Worm (Caenorhabditis elegans) whole organism, L3 larva: Measurements from ENCODE around the gene dhc-4.

ENCODE experiments used
- aly-2 ChIP-seq: fragments of 150-350 bp; optimal IDR thresholded peaks from 2 replicates; lab custom pipeline; 2014; ENCODE audit warnings: missing biosample characterization, missing genetic modification characterization
- ceh-82 ChIP-seq: fragments of 150-350 bp; optimal IDR thresholded peaks from 2 replicates; lab custom pipeline; 2014; ENCODE audit warnings: missing biosample characterization, missing genetic modification characterization
- egl-5 ChIP-seq: fragments of 150-350 bp; optimal IDR thresholded peaks from 2 replicates; lab custom pipeline; 2017; ENCODE audit warnings: missing biosample characterization, missing genetic modification reagents, missing genetic modification characterization, inconsistent platforms
- elt-1 ChIP-seq: fragments of 150-350 bp; optimal IDR thresholded peaks from 2 replicates; lab custom pipeline; 2014; ENCODE audit warnings: missing biosample characterization, missing genetic modification characterization
- fkh-10 ChIP-seq: sonication (generic microtip); optimal IDR thresholded peaks from 2 replicates; lab custom pipeline; 2017; ENCODE audit warnings: missing biosample characterization, missing genetic modification reagents, missing genetic modification characterization
- lin-15B ChIP-seq: fragments of 150-350 bp; optimal IDR thresholded peaks from 2 replicates; lab custom pipeline; 2014; ENCODE audit warnings: missing biosample characterization, missing genetic modification characterization
- lin-39 ChIP-seq: fragments of 150-350 bp; optimal IDR thresholded peaks from 2 replicates; lab custom pipeline; 2018; ENCODE audit warnings: missing biosample characterization, missing genetic modification reagents, missing genetic modification characterization
- nhr-11 ChIP-seq: fragments of 150-350 bp; optimal IDR thresholded peaks from 2 replicates; lab custom pipeline; 2014; ENCODE audit warnings: missing biosample characterization, missing genetic modification characterization
- snpc-4 ChIP-seq: fragments of 150-350 bp; optimal IDR thresholded peaks from 2 replicates; lab custom pipeline; 2014; ENCODE audit warnings: missing biosample characterization, missing genetic modification characterization
- unc-39 ChIP-seq: sonication (generic microtip); optimal IDR thresholded peaks from 4 replicates; lab custom pipeline; 2017; ENCODE audit warnings: missing biosample characterization, missing genetic modification characterization
- unc-62 ChIP-seq: fragments of 150-350 bp; sonication (generic microtip); optimal IDR thresholded peaks from 4 replicates; lab custom pipeline; 2014; ENCODE audit warnings: missing biosample characterization, missing genetic modification reagents, missing genetic modification characterization
- zag-1 ChIP-seq: fragments of 150-350 bp; optimal IDR thresholded peaks from 2 replicates; lab custom pipeline; 2014; ENCODE audit warnings: missing biosample characterization, missing genetic modification characterization
- ztf-11 ChIP-seq: fragments of 150-350 bp; optimal IDR thresholded peaks from 2 replicates; lab custom pipeline; 2014; ENCODE audit warnings: missing biosample characterization, missing genetic modification characterization

- TF ChIP-seq ceh-82 (no peak), nhr-11 (no peak), unc-62 (no peak), snpc-4 (tag; lab: Kevin White, UChicago) (no peak), lin-39 (no peak), fkh-10 (no peak), aly-2 (tag; lab: Kevin White, UChicago) (no peak), ztf-11 (no peak), elt-1 (tag; lab: Kevin White, UChicago) (no peak), zag-1 (tag; lab: Kevin White, UChicago) (no peak), egl-5 (tag; lab: Kevin White, UChicago) (no peak), lin-15B (tag; lab: Kevin White, UChicago) (no peak), unc-39 (tag; lab: Kevin White, UChicago) (no peak)
These were observed 12.0 kb upstream of the dhc-4 start for ce11 chrIII:10957710-10958109.
